Worm (Caenorhabditis elegans): ENCODE measurements around the gene tufm-1.

Gene tufm-1

DNA sequence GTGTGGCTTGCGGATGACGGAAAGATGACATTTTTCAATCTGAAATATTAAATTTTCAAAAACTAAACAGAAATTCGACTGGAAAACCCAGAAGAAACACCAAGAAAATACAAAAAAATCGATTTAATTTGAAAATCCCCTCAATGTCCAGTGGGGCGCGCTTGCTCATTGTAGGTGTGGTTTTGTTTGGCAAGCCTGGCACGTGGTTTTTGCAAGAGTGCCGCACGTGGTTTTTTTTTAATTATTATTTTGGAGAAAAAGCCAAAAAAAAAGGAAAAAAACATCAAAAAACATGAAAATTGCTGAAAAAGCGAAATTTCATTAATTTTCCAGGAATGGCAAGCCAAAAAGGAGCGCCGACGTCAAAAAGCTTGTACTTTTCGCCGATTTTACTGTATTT lies 46.1 kb downstream of the tufm-1 start, which contains the start of gene swsn-3 (continued):
- no peak for TF ChIP-seq lir-3 (tag; optimal IDR thresholded peaks at IDR 0.05; ENCODE audit: poor library complexity)
- peak; percentile 90 for TF ChIP-seq lin-39 (tag; optimal IDR thresholded peaks at IDR 0.05)
- TF ChIP-seq nhr-19 (GFP tag; conservative IDR thresholded peaks at IDR 0.05), result peak; percentile 85
- TF ChIP-seq C04F5.9 (tag; optimal IDR thresholded peaks at IDR 0.05), result peak; percentile 68
- peak; percentile 77 for TF ChIP-seq blmp-1 (tag; optimal IDR thresholded peaks at IDR 0.05)
- no peak for TF ChIP-seq nhr-84 (tag; optimal IDR thresholded peaks at IDR 0.05)
- TF ChIP-seq xbp-1 (tag; optimal IDR thresholded peaks at IDR 0.05), result peak; percentile 88
- TF ChIP-seq mdl-1 (tag; optimal IDR thresholded peaks at IDR 0.05), result peak in 1 of 2 experiments; percentile 82
- peak; percentile 70 for TF ChIP-seq grh-1 (GFP tag; IDR thresholded peaks at IDR 0.05)
- peak; percentile 16 for TF ChIP-seq zag-1 (tag; optimal IDR thresholded peaks at IDR 0.05)
- no peak for TF ChIP-seq hlh-4 (tag; optimal IDR thresholded peaks at IDR 0.05)
- peak; percentile 93 for TF ChIP-seq skn-1 (tag; optimal IDR thresholded peaks at IDR 0.05)
- peak; percentile 44 for TF ChIP-seq fkh-4 (tag; optimal IDR thresholded peaks at IDR 0.05; ENCODE audit: borderline replicate concordance)
- TF ChIP-seq irx-1 (tag; optimal IDR thresholded peaks at IDR 0.05), result peak; percentile 82
- TF ChIP-seq pqm-1 (tag; optimal IDR thresholded peaks at IDR 0.05), result no peak
- TF ChIP-seq efl-1 (optimal IDR thresholded peaks at IDR 0.05), result peak; percentile 87
- TF ChIP-seq efl-1 (GFP tag; optimal IDR thresholded peaks at IDR 0.05 in 1 of 2), result peak; percentile 83 to 98
- TF ChIP-seq sox-4 (tag; optimal IDR thresholded peaks at IDR 0.05), result peak; percentile 83
- no peak for TF ChIP-seq ama-1 (optimal IDR thresholded peaks at IDR 0.05)
- peak; percentile 86 for TF ChIP-seq lin-14 (GFP tag; optimal IDR thresholded peaks at IDR 0.05)
- TF ChIP-seq pax-3 (tag; optimal IDR thresholded peaks at IDR 0.05), result peak; percentile 63
- TF ChIP-seq nhr-47 (tag; optimal IDR thresholded peaks at IDR 0.05), result peak; percentile 92
- peak; percentile 80 for TF ChIP-seq fkh-8 (tag; optimal IDR thresholded peaks at IDR 0.05)
- TF ChIP-seq ceh-88 (GFP tag; IDR thresholded peaks at IDR 0.05), result peak; percentile 59
- peak; percentile 56 for TF ChIP-seq fkh-10 (GFP tag; optimal IDR thresholded peaks at IDR 0.05)
- TF ChIP-seq rnt-1 (tag; optimal IDR thresholded peaks at IDR 0.05), result peak; percentile 96
- peak; percentile 86 for TF ChIP-seq C16A3.4 (tag; optimal IDR thresholded peaks at IDR 0.05)
- peak; percentile 91 for TF ChIP-seq dsc-1 (tag; optimal IDR thresholded peaks at IDR 0.05)
- TF ChIP-seq mab-9 (GFP tag; IDR thresholded peaks at IDR 0.05), result no peak
- TF ChIP-seq elt-3 (tag; optimal IDR thresholded peaks at IDR 0.05), result peak in 2 of 6 experiments; percentile 33 to 83
- no peak for TF ChIP-seq aha-1 (tag; optimal IDR thresholded peaks at IDR 0.05)
- no peak for TF ChIP-seq zip-4 (GFP tag; optimal IDR thresholded peaks at IDR 0.05)
- TF ChIP-seq egl-13 (tag; optimal IDR thresholded peaks at IDR 0.05), result peak; percentile 70
- peak; percentile 69 for TF ChIP-seq nhr-11 (tag; optimal IDR thresholded peaks at IDR 0.05)
- TF ChIP-seq nhr-71 (tag; optimal IDR thresholded peaks at IDR 0.05), result peak; percentile 91
- peak; percentile 93 for TF ChIP-seq lin-15B (tag; optimal IDR thresholded peaks at IDR 0.05)
- no peak for TF ChIP-seq C34B4.2 (tag; optimal IDR thresholded peaks at IDR 0.05)
- TF ChIP-seq unc-130 (tag; optimal IDR thresholded peaks at IDR 0.05), result peak; percentile 92
- TF ChIP-seq ztf-4 (tag; optimal IDR thresholded peaks at IDR 0.05), result peak; percentile 77
- peak; percentile 79 to 87 for TF ChIP-seq lin-35 (GFP tag; optimal IDR thresholded peaks at IDR 0.05)
- TF ChIP-seq snu-23 (GFP tag; optimal IDR thresholded peaks at IDR 0.05), result peak; percentile 89
- peak; percentile 4 for TF ChIP-seq ceh-90 (tag; optimal IDR thresholded peaks at IDR 0.05)
- TF ChIP-seq tlp-1 (tag; optimal IDR thresholded peaks at IDR 0.05), result no peak
- TF ChIP-seq snpc-4 (tag; optimal IDR thresholded peaks at IDR 0.05), result peak; percentile 88
- peak; percentile 48 for TF ChIP-seq aly-2 (tag; optimal IDR thresholded peaks at IDR 0.05)
- TF ChIP-seq ceh-8 (GFP tag; optimal IDR thresholded peaks at IDR 0.05), result peak; percentile 83
- no peak for TF ChIP-seq efl-3 (GFP tag; optimal IDR thresholded peaks at IDR 0.05)
- peak; percentile 83 for TF ChIP-seq hpl-2 (GFP tag; optimal IDR thresholded peaks at IDR 0.05)
- no peak for TF ChIP-seq alr-1 (tag; optimal IDR thresholded peaks at IDR 0.05; ENCODE audit: borderline replicate concordance)
- TF ChIP-seq nhr-76 (tag; optimal IDR thresholded peaks at IDR 0.05), result peak; percentile 33
- TF ChIP-seq nhr-28 (tag; optimal IDR thresholded peaks at IDR 0.05), result no peak
- peak; percentile 94 for TF ChIP-seq nhr-85 (tag)
- TF ChIP-seq unc-86 (tag; optimal IDR thresholded peaks at IDR 0.05), result peak; percentile 87
- peak; percentile 40; the same call in 1 of the 2 replicates for TF ChIP-seq unc-98 (GFP tag; IDR thresholded peaks at IDR 0.05)

Measured in whole organism, L1 larva.